Fruit fly (Drosophila melanogaster): ENCODE data around the gene Surf6.

The Surf6 gene

DNA sequence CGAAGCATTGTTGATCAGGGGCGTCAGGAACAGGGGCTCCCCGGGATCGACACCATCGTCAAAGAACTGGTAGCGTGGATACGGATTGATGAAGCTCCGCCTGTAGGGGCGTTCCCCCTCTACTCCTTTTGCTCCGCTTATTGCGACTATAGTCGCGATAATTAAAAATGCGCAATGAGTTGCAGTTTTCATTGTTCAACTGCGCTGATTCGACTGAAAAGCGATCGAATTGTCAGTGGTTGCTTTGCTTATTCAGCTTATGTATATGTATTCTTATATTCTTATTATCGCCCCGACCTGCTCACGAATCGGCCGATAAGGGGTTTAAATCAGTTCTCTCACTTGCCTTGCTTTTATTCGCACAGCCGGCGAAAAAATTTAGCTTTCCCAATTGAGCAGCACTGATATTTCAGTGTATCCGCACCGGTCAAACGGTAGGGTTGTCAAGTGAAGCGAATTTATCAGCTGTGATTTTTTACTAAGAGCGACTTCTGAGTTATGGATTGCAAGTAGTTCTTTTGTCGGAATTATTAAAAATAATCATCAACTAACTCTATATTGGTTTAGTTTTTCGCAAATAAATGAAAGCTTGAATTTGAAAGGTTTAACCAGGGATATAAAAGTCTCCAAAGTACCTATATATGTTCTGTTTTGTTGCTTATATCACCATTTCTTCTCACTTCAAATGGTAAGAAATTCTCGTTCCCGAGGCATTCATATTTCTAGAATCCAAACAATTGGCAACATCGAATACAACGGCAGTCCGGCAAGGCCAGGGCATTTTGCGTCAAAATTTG is 40.5 kb downstream of the Surf6 start, which contains the start of the genes CG4572 and CG4686 (continued):
- TF ChIP-seq grau (tag; optimal IDR thresholded peaks at IDR 0.05): peak; percentile 81
- peak; percentile 72 for TF ChIP-seq Hr3 (GFP tag; optimal IDR thresholded peaks at IDR 0.05)
- TF ChIP-seq CG2712 (tag; optimal IDR thresholded peaks at IDR 0.05): peak; percentile 84
- TF ChIP-seq chn (GFP tag; optimal IDR thresholded peaks at IDR 0.05): peak; percentile 59
- TF ChIP-seq lola (GFP tag; optimal IDR thresholded peaks at IDR 0.05): peak in 1 of 3 experiments; percentile 62
- TF ChIP-seq ham (GFP tag; IDR thresholded peaks at IDR 0.05): no peak
- TF ChIP-seq CG33213 (GFP tag; optimal IDR thresholded peaks at IDR 0.05): peak; percentile 69
- TF ChIP-seq inv (GFP tag; IDR thresholded peaks at IDR 0.05; ENCODE audit: partially characterized antibody): no peak
- no peak for TF ChIP-seq sna (GFP tag; IDR thresholded peaks at IDR 0.05; ENCODE audit: partially characterized antibody)
- TF ChIP-seq h (optimal IDR thresholded peaks at IDR 0.05): no peak
- no peak for TF ChIP-seq HLHmδ (GFP tag; optimal IDR thresholded peaks at IDR 0.05)
- TF ChIP-seq Dp (GFP tag; optimal IDR thresholded peaks at IDR 0.05): peak; percentile 28
- TF ChIP-seq CG1602 (GFP tag; optimal IDR thresholded peaks at IDR 0.05): peak; percentile 74

DNA sequence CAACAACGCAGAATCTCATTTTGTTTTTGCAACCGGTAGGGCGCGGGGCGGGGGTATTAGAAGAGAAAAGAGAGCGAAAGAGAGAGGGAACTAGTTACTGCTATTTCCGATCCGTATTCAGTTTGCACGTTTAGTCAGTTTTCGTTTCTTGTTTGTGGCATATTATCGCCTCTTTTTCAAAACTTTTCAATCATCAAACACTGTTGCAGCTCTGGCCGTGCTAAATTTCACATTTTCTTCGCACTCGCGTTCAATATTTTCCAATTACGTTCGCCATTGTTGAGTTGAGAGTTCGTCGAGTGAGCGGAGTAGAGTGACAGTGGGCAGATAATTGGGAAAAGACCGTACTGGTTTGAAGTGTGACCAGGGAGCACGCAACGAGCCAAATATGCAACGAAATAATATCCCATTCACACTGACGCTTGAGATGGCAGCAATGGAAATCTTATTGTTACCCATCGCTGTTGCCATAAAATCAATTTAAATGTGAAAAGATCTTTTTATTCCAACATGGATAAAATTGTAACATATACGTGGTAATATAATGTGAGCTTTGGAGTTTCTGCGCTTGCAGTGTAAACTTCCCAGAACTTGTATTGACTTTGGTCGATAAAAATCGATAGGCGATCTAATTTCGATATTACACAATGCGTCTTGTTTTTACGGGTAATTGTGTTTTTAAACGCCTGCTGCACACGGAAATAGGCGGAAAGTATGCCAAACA is 43.5 kb downstream of the Surf6 start, which contains the start of the genes Ire1 and Mrm2:
TSS of gene Ire1 (minus strand) at position 296 of the 724 bp plus-strand sequence.
TSS of gene Mrm2 (plus strand) at position 615 of the 724 bp plus-strand sequence.
- TF ChIP-seq trh (GFP tag; optimal IDR thresholded peaks at IDR 0.05) (no peak), scrt (GFP tag; optimal IDR thresholded peaks at IDR 0.05) (peak; percentile 36), nerfin-2 (GFP tag; IDR thresholded peaks at IDR 0.05; ENCODE audit: partially characterized antibody) (peak; percentile 48), maf-S (GFP tag; optimal IDR thresholded peaks at IDR 0.05) (peak; percentile 84), caup (GFP tag; optimal IDR thresholded peaks at IDR 0.05; ENCODE audit: severe bottlenecking) (peak; percentile 68), Atf-2 (GFP tag; optimal IDR thresholded peaks at IDR 0.05) (peak; percentile 84), CG15073 (GFP tag; optimal IDR thresholded peaks at IDR 0.05) (no peak), HLH54F (GFP tag; optimal IDR thresholded peaks at IDR 0.05) (peak; percentile 92), fru (optimal IDR thresholded peaks at IDR 0.05) (no peak), HmgZ (tag; optimal IDR thresholded peaks at IDR 0.05) (peak; percentile 86), yki (optimal IDR thresholded peaks at IDR 0.05) (no peak), her (GFP tag; optimal IDR thresholded peaks at IDR 0.05) (peak; percentile 81), bowl (GFP tag; IDR thresholded peaks at IDR 0.05) (0 out of 2 replicates have a peak, but pooled peaks have one; percentile 42), D19A (tag; optimal IDR thresholded peaks at IDR 0.05) (peak; percentile 47), CG17829 (tag; optimal IDR thresholded peaks at IDR 0.05) (peak; percentile 85), Gug (GFP tag; IDR thresholded peaks at IDR 0.05) (peak; percentile 88), CG9932 (GFP tag; IDR thresholded peaks at IDR 0.05) (peak; percentile 93), hb (GFP tag; IDR thresholded peaks at IDR 0.05; ENCODE audit: partially characterized antibody) (peak; percentile 77), CG1792 (GFP tag; optimal IDR thresholded peaks at IDR 0.05) (peak; percentile 52), CG6175 (GFP tag; IDR thresholded peaks at IDR 0.05) (no peak), CG10267 (tag; optimal IDR thresholded peaks at IDR 0.05) (peak; percentile 78), CG7372 (GFP tag; IDR thresholded peaks at IDR 0.05) (peak; percentile 81), CG2875 (GFP tag; optimal IDR thresholded peaks at IDR 0.05) (peak; percentile 48), pho (GFP tag; optimal IDR thresholded peaks at IDR 0.05) (peak; percentile 90), ftz-f1 (GFP tag; optimal IDR thresholded peaks at IDR 0.05) (no peak), zen (tag; optimal IDR thresholded peaks at IDR 0.05) (peak; percentile 76), shn (GFP tag; optimal IDR thresholded peaks at IDR 0.05) (peak; percentile 95), Blimp-1 (GFP tag; optimal IDR thresholded peaks at IDR 0.05) (peak; percentile 50), CG17186 (GFP tag; optimal IDR thresholded peaks at IDR 0.05) (peak; percentile 88), sisA (GFP tag; IDR thresholded peaks at IDR 0.05) (peak; percentile 85), CG13287 (GFP tag; IDR thresholded peaks at IDR 0.05; ENCODE audit: partially characterized antibody) (peak; percentile 83), CG33213 (GFP tag; optimal IDR thresholded peaks at IDR 0.05) (peak; percentile 87), gsb-n (tag; optimal IDR thresholded peaks at IDR 0.05) (peak; percentile 78), CG11398 (GFP tag; optimal IDR thresholded peaks at IDR 0.05) (peak; percentile 69), HmgD (GFP tag; optimal IDR thresholded peaks at IDR 0.05) (peak; percentile 95)
